Comparison of ENCODE assay signal across 3 fruit fly cellular contexts in genomic region chr3R:24595330-24596114, dm6.
A peak's percentile ranks its signal among the peaks of the same experiment; 100 is the strongest.
TF ChIP-seq lines count a peak whose summit lies in the region.

No protein-coding gene starts in this region.

- no peak for TF ChIP-seq CTCF in whole organism, embryonic (GFP tag; optimal IDR thresholded peaks at IDR 0.05; lab: Kevin White, UChicago)

TF ChIP-seq in whole organism, adult, 20 proteins besides CTCF, POLR2A, EP300 and RAD21:
- TF ChIP-seq kay (GFP tag; lab: Kevin White, UChicago; ENCODE audit: borderline replicate concordance): peak; percentile 53
- TF ChIP-seq cic (GFP tag; optimal IDR thresholded peaks at IDR 0.05; lab: Kevin White, UChicago): no peak

TF ChIP-seq in whole organism, embryonic, 481 proteins besides CTCF, POLR2A, EP300 and RAD21:
- TF ChIP-seq Ets65A (GFP tag; lab: Kevin White, UChicago): peak; percentile 36
- no peak for TF ChIP-seq TFAM (GFP tag; optimal IDR thresholded peaks at IDR 0.05; lab: Kevin White, UChicago)
- peak; percentile 43 for TF ChIP-seq exex (tag; optimal IDR thresholded peaks at IDR 0.05; lab: Kevin White, UChicago)
- peak; percentile 0 for TF ChIP-seq sug (tag; optimal IDR thresholded peaks at IDR 0.05; lab: Kevin White, UChicago)
- TF ChIP-seq CG17385 (GFP tag; optimal IDR thresholded peaks at IDR 0.05; lab: Kevin White, UChicago): peak; percentile 7
- no peak for TF ChIP-seq h (optimal IDR thresholded peaks at IDR 0.05; lab: Kevin White, UChicago)
- TF ChIP-seq Bdp1 (GFP tag; optimal IDR thresholded peaks at IDR 0.05; lab: Kevin White, UChicago): no peak
- no peak for TF ChIP-seq corto (GFP tag; optimal IDR thresholded peaks at IDR 0.05; lab: Kevin White, UChicago)
- TF ChIP-seq CG11696 (GFP tag; IDR thresholded peaks at IDR 0.05; lab: Robert Waterston, UW): peak; percentile 54; the same call in 1 of the 2 replicates
- TF ChIP-seq CG32772 (GFP tag; IDR thresholded peaks at IDR 0.05; lab: Robert Waterston, UW): 0 out of 2 replicates have a peak, but pooled peaks have one; percentile 19
- 0 out of 4 replicates have a peak, but pooled peaks have one; percentile 54 for TF ChIP-seq chinmo (GFP tag; IDR thresholded peaks at IDR 0.05; lab: Robert Waterston, UW; ENCODE audit: partially characterized antibody)
- peak; percentile 26; the same call in 1 of the 2 replicates for TF ChIP-seq GATAe (GFP tag; conservative IDR thresholded peaks at IDR 0.05; lab: Robert Waterston, UW)
- peak in 1 of 2 experiments; percentile 59 for TF ChIP-seq Hr78 (GFP tag; optimal IDR thresholded peaks at IDR 0.05; lab: Kevin White, UChicago)
- TF ChIP-seq slbo (GFP tag; IDR thresholded peaks at IDR 0.05; lab: Robert Waterston, UW): no peak
- TF ChIP-seq mirr (GFP tag; optimal IDR thresholded peaks at IDR 0.05; lab: Kevin White, UChicago): peak; percentile 19
- peak; percentile 37 for TF ChIP-seq CG17359 (tag; optimal IDR thresholded peaks at IDR 0.05; lab: Kevin White, UChicago)
- TF ChIP-seq eve (GFP tag; optimal IDR thresholded peaks at IDR 0.05; lab: Kevin White, UChicago): peak in 1 of 2 experiments; percentile 11
- peak; percentile 66 for TF ChIP-seq nom (GFP tag; optimal IDR thresholded peaks at IDR 0.05; lab: Kevin White, UChicago)
- 0 out of 2 replicates have a peak, but pooled peaks have one; percentile 8 for TF ChIP-seq CG11247 (GFP tag; IDR thresholded peaks at IDR 0.05; lab: Robert Waterston, UW)
- peak; percentile 62 for TF ChIP-seq sqz (GFP tag; optimal IDR thresholded peaks at IDR 0.05; lab: Kevin White, UChicago)
- TF ChIP-seq CG6854 (GFP tag; optimal IDR thresholded peaks at IDR 0.05; lab: Kevin White, UChicago): no peak
- TF ChIP-seq sc (optimal IDR thresholded peaks at IDR 0.05; lab: Kevin White, UChicago): no peak
- no peak for TF ChIP-seq sc (GFP tag; optimal IDR thresholded peaks at IDR 0.05; lab: Kevin White, UChicago)
- no peak for TF ChIP-seq Blimp-1 (GFP tag; optimal IDR thresholded peaks at IDR 0.05; lab: Kevin White, UChicago)
- TF ChIP-seq Med (GFP tag; lab: Kevin White, UChicago): peak; percentile 11
- TF ChIP-seq cg (GFP tag; optimal IDR thresholded peaks at IDR 0.05; lab: Kevin White, UChicago): peak; percentile 24
- TF ChIP-seq Doc2 (GFP tag; IDR thresholded peaks at IDR 0.05; lab: Robert Waterston, UW): no peak

TF ChIP-seq in whole organism, prepupa, 60 proteins besides CTCF, POLR2A, EP300 and RAD21:
- TF ChIP-seq fd59A (GFP tag; optimal IDR thresholded peaks at IDR 0.05; lab: Kevin White, UChicago): no peak
- no peak for TF ChIP-seq Ets21C (GFP tag; optimal IDR thresholded peaks at IDR 0.05; lab: Kevin White, UChicago)
- TF ChIP-seq CG15336 (GFP tag; IDR thresholded peaks at IDR 0.05; lab: Robert Waterston, UW): no peak
- no peak for TF ChIP-seq spab (GFP tag; optimal IDR thresholded peaks at IDR 0.05; lab: Kevin White, UChicago)
- no peak for TF ChIP-seq vri (GFP tag; optimal IDR thresholded peaks at IDR 0.05; lab: Kevin White, UChicago)
- TF ChIP-seq fkh (GFP tag; optimal IDR thresholded peaks at IDR 0.05; lab: Kevin White, UChicago): no peak
- no peak for TF ChIP-seq CG1621 (tag; optimal IDR thresholded peaks at IDR 0.05; lab: Kevin White, UChicago)
- TF ChIP-seq CG3032 (tag; optimal IDR thresholded peaks at IDR 0.05; lab: Kevin White, UChicago): no peak
- no peak for TF ChIP-seq CG8119 (GFP tag; IDR thresholded peaks at IDR 0.05; lab: Robert Waterston, UW)
- TF ChIP-seq eg (GFP tag; IDR thresholded peaks at IDR 0.05; lab: Robert Waterston, UW): 0 out of 3 replicates have a peak, but pooled peaks have one; percentile 29
- no peak for TF ChIP-seq svp (GFP tag; lab: Kevin White, UChicago)
- no peak for TF ChIP-seq Hr4 (GFP tag; optimal IDR thresholded peaks at IDR 0.05; lab: Kevin White, UChicago)
- TF ChIP-seq Eip78C (GFP tag; lab: Kevin White, UChicago): peak; percentile 66
- no peak for TF ChIP-seq CG4318 (GFP tag; optimal IDR thresholded peaks at IDR 0.05; lab: Kevin White, UChicago)
- no peak for TF ChIP-seq Sox14 (GFP tag; optimal IDR thresholded peaks at IDR 0.05; lab: Kevin White, UChicago)
- TF ChIP-seq CG6808 (GFP tag; optimal IDR thresholded peaks at IDR 0.05; lab: Kevin White, UChicago): peak; percentile 14
- TF ChIP-seq CG6854 (GFP tag; optimal IDR thresholded peaks at IDR 0.05; lab: Kevin White, UChicago): no peak
- no peak for TF ChIP-seq CG3919 (GFP tag; optimal IDR thresholded peaks at IDR 0.05; lab: Kevin White, UChicago)
- peak; percentile 15 to 53 for TF ChIP-seq ss (GFP tag; optimal IDR thresholded peaks at IDR 0.05; lab: Kevin White, UChicago)
- no peak for TF ChIP-seq esn (GFP tag; optimal IDR thresholded peaks at IDR 0.05; lab: Kevin White, UChicago)
- peak; percentile 4 for TF ChIP-seq fd85E (GFP tag; optimal IDR thresholded peaks at IDR 0.05; lab: Kevin White, UChicago)
